Fruit fly (Drosophila melanogaster): ENCODE measurements around the gene Prx1.

- TF ChIP-seq cnc (optimal IDR thresholded peaks at IDR 0.05) (no peak), Crg-1 (GFP tag; optimal IDR thresholded peaks at IDR 0.05) (no peak), kay (GFP tag; ENCODE audit: borderline replicate concordance) (no peak), tj (GFP tag; optimal IDR thresholded peaks at IDR 0.05) (no peak), CG1620 (GFP tag; optimal IDR thresholded peaks at IDR 0.05) (no peak)
These were observed 12.1 kb upstream of the Prx1 start for dm6 chr3L:15195548-15195947.

Measured in whole organism, adult.